Worm (Caenorhabditis elegans): Measurements from ENCODE around the gene Y37D8A.3.

ce11 chrIII:12855394-12855793, 26.2 kb downstream of the Y37D8A.3 start, which contains the start of gene Y37D8A.5:
- TF ChIP-seq him-1 (tag; optimal IDR thresholded peaks at IDR 0.05) (no peak), W03F9.2 (tag; optimal IDR thresholded peaks at IDR 0.05) (no peak), dao-5 (tag; optimal IDR thresholded peaks at IDR 0.05) (no peak)
